In the genomic region with DNA sequence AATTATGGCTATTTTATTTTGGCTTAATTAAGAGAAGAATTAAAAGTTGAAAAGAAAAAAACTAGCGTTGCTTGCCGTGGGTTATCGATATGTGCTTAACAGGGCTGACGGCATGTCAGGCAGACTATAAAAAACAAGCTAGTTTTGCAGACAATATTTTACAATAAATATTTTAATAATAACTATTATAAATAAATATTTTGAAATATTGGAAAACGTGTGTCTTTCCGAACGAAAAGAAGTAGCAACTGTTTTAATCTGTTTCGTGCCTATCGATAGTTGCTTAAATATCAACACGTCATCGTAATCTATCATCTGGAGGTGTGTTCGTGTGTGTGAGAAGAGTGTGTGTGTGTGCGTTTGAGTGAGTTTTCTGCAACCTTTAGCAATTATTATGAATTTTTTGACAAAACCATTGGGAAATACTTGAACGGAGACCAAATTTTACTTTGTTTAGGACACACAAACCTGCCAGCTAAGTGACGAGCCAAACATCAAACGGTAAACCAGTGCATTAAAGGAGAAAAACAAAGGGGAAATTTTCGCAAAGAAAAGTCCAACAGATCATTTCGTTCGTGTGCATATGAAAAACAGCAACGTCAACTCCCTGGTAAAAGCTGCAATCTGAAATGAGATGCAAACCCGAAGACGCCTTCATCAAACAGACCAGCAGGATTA, we compare ENCODE assay signal across 2 fruit fly cellular contexts.
TF ChIP-seq lines count a peak whose summit lies in the region.

CG5861 (minus strand) TSS at position 273 of the 678 bp plus-strand sequence.
Syx5 (plus strand) TSS at position 321 of the 678 bp plus-strand sequence.

TF ChIP-seq in whole organism, embryonic, 481 proteins besides CTCF, POLR2A, EP300 and RAD21 (continued from another document and continues in another):
- no peak for TF ChIP-seq HHEX (GFP tag; optimal IDR thresholded peaks at IDR 0.05; lab: Kevin White, UChicago)
- TF ChIP-seq gem (tag; optimal IDR thresholded peaks at IDR 0.05; lab: Kevin White, UChicago), result peak; percentile 76
- peak; percentile 17 for TF ChIP-seq D19B (GFP tag; optimal IDR thresholded peaks at IDR 0.05; lab: Kevin White, UChicago)
- peak; percentile 23 for TF ChIP-seq kay (GFP tag; optimal IDR thresholded peaks at IDR 0.05; lab: Kevin White, UChicago)
- no peak for TF ChIP-seq fd102C (GFP tag; optimal IDR thresholded peaks at IDR 0.05; lab: Kevin White, UChicago)
- no peak for TF ChIP-seq Antp (GFP tag; optimal IDR thresholded peaks at IDR 0.05; lab: Kevin White, UChicago)
- no peak for TF ChIP-seq ase (GFP tag; IDR thresholded peaks at IDR 0.05; lab: Robert Waterston, UW)
- TF ChIP-seq CG8944 (GFP tag; optimal IDR thresholded peaks at IDR 0.05; lab: Kevin White, UChicago), result no peak
- no peak for TF ChIP-seq lov (optimal IDR thresholded peaks at IDR 0.05; lab: Kevin White, UChicago)
- no peak for TF ChIP-seq lov (GFP tag; IDR thresholded peaks at IDR 0.05; lab: Robert Waterston, UW)
- peak; percentile 54 for TF ChIP-seq E2f2 (GFP tag; IDR thresholded peaks at IDR 0.05; lab: Robert Waterston, UW)
- peak; percentile 95 for TF ChIP-seq Ets65A (GFP tag; lab: Kevin White, UChicago)
- no peak for TF ChIP-seq her (GFP tag; optimal IDR thresholded peaks at IDR 0.05; lab: Kevin White, UChicago)
- no peak for TF ChIP-seq cad (GFP tag; optimal IDR thresholded peaks at IDR 0.05; lab: Kevin White, UChicago)
- TF ChIP-seq crc (GFP tag; optimal IDR thresholded peaks at IDR 0.05; lab: Kevin White, UChicago), result no peak
- TF ChIP-seq Dip2 (GFP tag; IDR thresholded peaks at IDR 0.05; lab: Robert Waterston, UW), result no peak
- TF ChIP-seq sob (GFP tag; IDR thresholded peaks at IDR 0.05; lab: Robert Waterston, UW), result peak; percentile 68; the same call in 1 of the 2 replicates
- TF ChIP-seq CG10267 (tag; optimal IDR thresholded peaks at IDR 0.05; lab: Kevin White, UChicago), result peak; percentile 75
- 0 out of 2 replicates have a peak, but pooled peaks have one; percentile 27 for TF ChIP-seq cas (GFP tag; IDR thresholded peaks at IDR 0.05; lab: Robert Waterston, UW)
- TF ChIP-seq Hr51 (GFP tag; optimal IDR thresholded peaks at IDR 0.05; lab: Kevin White, UChicago), result no peak
- TF ChIP-seq CG6175 (GFP tag; IDR thresholded peaks at IDR 0.05; lab: Robert Waterston, UW), result no peak
- TF ChIP-seq CG6654 (GFP tag; optimal IDR thresholded peaks at IDR 0.05; lab: Kevin White, UChicago), result no peak
- TF ChIP-seq CG12942 (GFP tag; optimal IDR thresholded peaks at IDR 0.05; lab: Kevin White, UChicago), result peak; percentile 28
- peak; percentile 48 for TF ChIP-seq Med (GFP tag; lab: Kevin White, UChicago)
- TF ChIP-seq inv (GFP tag; IDR thresholded peaks at IDR 0.05; lab: Robert Waterston, UW; ENCODE audit: partially characterized antibody), result peak; percentile 84
- TF ChIP-seq gt (GFP tag; IDR thresholded peaks at IDR 0.05; lab: Robert Waterston, UW), result no peak
- TF ChIP-seq unpg (GFP tag; optimal IDR thresholded peaks at IDR 0.05; lab: Kevin White, UChicago), result peak; percentile 64
- TF ChIP-seq CG3407 (GFP tag; optimal IDR thresholded peaks at IDR 0.05; lab: Kevin White, UChicago), result peak; percentile 30
- no peak for TF ChIP-seq Hr39 (optimal IDR thresholded peaks at IDR 0.05; lab: Kevin White, UChicago)
- peak; percentile 84; the same call in 1 of the 2 replicates for TF ChIP-seq amos (GFP tag; IDR thresholded peaks at IDR 0.05; lab: Robert Waterston, UW; ENCODE audit: partially characterized antibody)
- TF ChIP-seq esg (GFP tag; conservative IDR thresholded peaks at IDR 0.05; lab: Robert Waterston, UW), result peak; percentile 44; the same call in 1 of the 2 replicates
- no peak for TF ChIP-seq rib (GFP tag; IDR thresholded peaks at IDR 0.05; lab: Robert Waterston, UW)
- TF ChIP-seq CG17829 (tag; optimal IDR thresholded peaks at IDR 0.05; lab: Kevin White, UChicago), result peak; percentile 80
- no peak for TF ChIP-seq CG15073 (GFP tag; optimal IDR thresholded peaks at IDR 0.05; lab: Kevin White, UChicago)
- TF ChIP-seq CG1602 (GFP tag; optimal IDR thresholded peaks at IDR 0.05; lab: Kevin White, UChicago), result no peak
- TF ChIP-seq CG3065 (GFP tag; optimal IDR thresholded peaks at IDR 0.05; lab: Kevin White, UChicago), result no peak
- TF ChIP-seq CG11723 (GFP tag; optimal IDR thresholded peaks at IDR 0.05; lab: Kevin White, UChicago), result peak; percentile 25
- peak; percentile 86 for TF ChIP-seq trem (tag; optimal IDR thresholded peaks at IDR 0.05; lab: Kevin White, UChicago)
- TF ChIP-seq pros (GFP tag; optimal IDR thresholded peaks at IDR 0.05; lab: Kevin White, UChicago), result no peak
- TF ChIP-seq fru (optimal IDR thresholded peaks at IDR 0.05; lab: Kevin White, UChicago), result no peak
- TF ChIP-seq grau (tag; optimal IDR thresholded peaks at IDR 0.05; lab: Kevin White, UChicago), result peak; percentile 74
- TF ChIP-seq CG10431 (GFP tag; optimal IDR thresholded peaks at IDR 0.05; lab: Kevin White, UChicago), result no peak
- peak; percentile 57 for TF ChIP-seq PHDP (tag; optimal IDR thresholded peaks at IDR 0.05; lab: Kevin White, UChicago)
- TF ChIP-seq CG4424 (GFP tag; optimal IDR thresholded peaks at IDR 0.05; lab: Kevin White, UChicago), result peak; percentile 53
- peak; percentile 80 for TF ChIP-seq slbo (GFP tag; IDR thresholded peaks at IDR 0.05; lab: Robert Waterston, UW)
- peak; percentile 27 for TF ChIP-seq CG15696 (tag; optimal IDR thresholded peaks at IDR 0.05; lab: Kevin White, UChicago)
- peak; percentile 79 for TF ChIP-seq CG2712 (tag; optimal IDR thresholded peaks at IDR 0.05; lab: Kevin White, UChicago)
- TF ChIP-seq Vsx1 (GFP tag; optimal IDR thresholded peaks at IDR 0.05; lab: Kevin White, UChicago), result peak; percentile 47
- TF ChIP-seq croc (GFP tag; conservative IDR thresholded peaks at IDR 0.05; lab: Robert Waterston, UW), result no peak
- peak; percentile 98 for TF ChIP-seq Dll (GFP tag; IDR thresholded peaks at IDR 0.05; lab: Robert Waterston, UW; ENCODE audit: partially characterized antibody)
- no peak for TF ChIP-seq MTF-1 (GFP tag; optimal IDR thresholded peaks at IDR 0.05; lab: Kevin White, UChicago; ENCODE audit: borderline replicate concordance)
- TF ChIP-seq HLH54F (GFP tag; optimal IDR thresholded peaks at IDR 0.05; lab: Kevin White, UChicago), result no peak
- TF ChIP-seq CG10462 (GFP tag; optimal IDR thresholded peaks at IDR 0.05; lab: Kevin White, UChicago), result no peak
- TF ChIP-seq Atf3 (GFP tag; optimal IDR thresholded peaks at IDR 0.05; lab: Kevin White, UChicago), result no peak
- no peak for TF ChIP-seq psq (GFP tag; optimal IDR thresholded peaks at IDR 0.05; lab: Kevin White, UChicago)
- TF ChIP-seq sr (GFP tag; IDR thresholded peaks at IDR 0.05; lab: Robert Waterston, UW), result no peak
- TF ChIP-seq CG15601 (tag; optimal IDR thresholded peaks at IDR 0.05; lab: Kevin White, UChicago), result peak; percentile 69
- no peak for TF ChIP-seq CG8281 (tag; optimal IDR thresholded peaks at IDR 0.05; lab: Kevin White, UChicago)
- TF ChIP-seq CG10209 (GFP tag; optimal IDR thresholded peaks at IDR 0.05; lab: Kevin White, UChicago), result peak; percentile 19
- TF ChIP-seq CG12659 (GFP tag; optimal IDR thresholded peaks at IDR 0.05; lab: Kevin White, UChicago), result peak; percentile 81
- TF ChIP-seq tio (GFP tag; optimal IDR thresholded peaks at IDR 0.05; lab: Kevin White, UChicago), result no peak
- TF ChIP-seq CG12391 (tag; optimal IDR thresholded peaks at IDR 0.05; lab: Kevin White, UChicago), result peak; percentile 82

TF ChIP-seq in whole organism, prepupa, 60 proteins besides CTCF, POLR2A, EP300 and RAD21 (continued from another document):
- no peak for TF ChIP-seq Eip75B (GFP tag; optimal IDR thresholded peaks at IDR 0.05; lab: Kevin White, UChicago)
- no peak for TF ChIP-seq vri (GFP tag; optimal IDR thresholded peaks at IDR 0.05; lab: Kevin White, UChicago)
- no peak for TF ChIP-seq CG11762 (GFP tag; optimal IDR thresholded peaks at IDR 0.05; lab: Kevin White, UChicago; ENCODE audit: insufficient read depth)
- TF ChIP-seq CG16779 (tag; optimal IDR thresholded peaks at IDR 0.05; lab: Kevin White, UChicago), result no peak
- TF ChIP-seq eg (GFP tag; IDR thresholded peaks at IDR 0.05; lab: Robert Waterston, UW), result no peak
- TF ChIP-seq Lpt (GFP tag; optimal IDR thresholded peaks at IDR 0.05; lab: Kevin White, UChicago), result no peak
- TF ChIP-seq spab (GFP tag; optimal IDR thresholded peaks at IDR 0.05; lab: Kevin White, UChicago), result no peak
- TF ChIP-seq fd59A (GFP tag; optimal IDR thresholded peaks at IDR 0.05; lab: Kevin White, UChicago), result no peak
- TF ChIP-seq CG6808 (GFP tag; optimal IDR thresholded peaks at IDR 0.05; lab: Kevin White, UChicago), result no peak
